Worm (Caenorhabditis elegans) whole organism, L2 larva: Measurements from ENCODE around the gene nspg-7.2.

Experiments
- C34F6.9 ChIP-seq: fragments of 150-350 bp; optimal IDR thresholded peaks from 2 replicates; lab custom pipeline; 2014; ENCODE audit warnings: missing biosample characterization, missing genetic modification characterization
- F13H6.1 ChIP-seq: sonication (generic microtip); optimal IDR thresholded peaks from 2 replicates; lab custom pipeline; 2016; ENCODE audit warnings: missing genetic modification characterization, missing compliant biosample characterization
- R02D3.7 ChIP-seq: fragments of 150-350 bp; optimal IDR thresholded peaks from 2 replicates; lab custom pipeline; 2014; ENCODE audit warnings: missing biosample characterization, missing genetic modification characterization
- Y55F3AM.14 ChIP-seq: fragments of 200-800 bp; sonication (Bioruptor generic); optimal IDR thresholded peaks from 2 replicates; lab custom pipeline; 2018; ENCODE audit warnings: mild to moderate bottlenecking, missing genetic modification characterization, missing compliant biosample characterization
- ZK546.5 ChIP-seq: sonication (generic microtip); optimal IDR thresholded peaks from 2 replicates; lab custom pipeline; 2017; ENCODE audit warnings: missing biosample characterization, missing genetic modification characterization
- alr-1 ChIP-seq: fragments of 150-350 bp; optimal IDR thresholded peaks from 2 replicates; lab custom pipeline; 2014; ENCODE audit warnings: missing biosample characterization, missing genetic modification characterization
- aly-2 ChIP-seq: fragments of 150-350 bp; optimal IDR thresholded peaks from 2 replicates; lab custom pipeline; 2014; ENCODE audit warnings: missing biosample characterization, missing genetic modification characterization
- ama-1 ChIP-seq: fragments of 150-350 bp; optimal IDR thresholded peaks from 2 replicates; lab custom pipeline; 2018; ENCODE audit warnings: inconsistent platforms
- blmp-1 ChIP-seq: sonication (generic microtip); optimal IDR thresholded peaks from 2 replicates; lab custom pipeline; 2017; ENCODE audit warnings: missing genetic modification characterization, mild to moderate bottlenecking, missing compliant biosample characterization, antibody characterized with exemption, moderate library complexity; ENCODE audit not compliant: insufficient read depth
- ceh-16 ChIP-seq: fragments of 150-350 bp; optimal IDR thresholded peaks from 2 replicates; lab custom pipeline; 2014; ENCODE audit warnings: missing biosample characterization, missing genetic modification characterization
- ceh-82 ChIP-seq: fragments of 150-350 bp; optimal IDR thresholded peaks from 2 replicates; lab custom pipeline; 2014; ENCODE audit warnings: missing biosample characterization, missing genetic modification characterization
- crh-2 ChIP-seq: sonication (generic microtip); optimal IDR thresholded peaks from 2 replicates; lab custom pipeline; 2017; ENCODE audit warnings: missing biosample characterization, missing genetic modification characterization
- dmd-4 ChIP-seq: sonication (generic microtip); optimal IDR thresholded peaks from 2 replicates; lab custom pipeline; 2017; ENCODE audit warnings: missing biosample characterization, missing genetic modification characterization
- egl-27 ChIP-seq: sonication (generic microtip); optimal IDR thresholded peaks from 3 replicates; lab custom pipeline; 2017; ENCODE audit warnings: missing biosample characterization, missing genetic modification reagents, missing genetic modification characterization
- elt-1 ChIP-seq: fragments of 150-350 bp; optimal IDR thresholded peaks from 2 replicates; lab custom pipeline; 2014; ENCODE audit warnings: missing biosample characterization, missing genetic modification characterization
- elt-3 ChIP-seq: sonication (generic microtip); optimal IDR thresholded peaks from 2 replicates; lab custom pipeline; 2017; ENCODE audit warnings: missing biosample characterization, missing genetic modification characterization
- fos-1 ChIP-seq: fragments of 150-350 bp; optimal IDR thresholded peaks from 2 replicates; lab custom pipeline; 2014; ENCODE audit warnings: missing biosample characterization, missing genetic modification characterization
- gmeb-1 ChIP-seq: fragments of 150-350 bp; optimal IDR thresholded peaks from 2 replicates; lab custom pipeline; 2014; ENCODE audit warnings: missing biosample characterization, missing genetic modification characterization
- lin-11 ChIP-seq: fragments of 150-350 bp; sonication (generic microtip); optimal IDR thresholded peaks from 2 replicates; lab custom pipeline; 2014; ENCODE audit warnings: missing biosample characterization, missing genetic modification characterization, inconsistent platforms, mixed read lengths
- lin-13 ChIP-seq: fragments of 150-350 bp; optimal IDR thresholded peaks from 2 replicates; lab custom pipeline; 2014; ENCODE audit warnings: missing biosample characterization, missing genetic modification reagents, missing genetic modification characterization
- lin-39 ChIP-seq: fragments of 150-350 bp; optimal IDR thresholded peaks from 2 replicates; lab custom pipeline; 2014; ENCODE audit warnings: missing biosample characterization, missing genetic modification reagents, missing genetic modification characterization
- lsy-2 ChIP-seq, 2 experiments: fragments of 150-350 bp in 1 of 2; sonication (generic microtip) in 1 of 2; optimal IDR thresholded peaks; 2 replicates each; lab custom pipeline; 2014 to 2017; ENCODE audit warnings: missing biosample characterization in 2 of 2, missing genetic modification characterization in 2 of 2
- mab-5 ChIP-seq: fragments of 150-350 bp; optimal IDR thresholded peaks from 2 replicates; lab custom pipeline; 2014; ENCODE audit warnings: missing biosample characterization, missing genetic modification characterization
- mbf-1 ChIP-seq: sonication (generic microtip); optimal IDR thresholded peaks from 2 replicates; lab custom pipeline; 2017; ENCODE audit warnings: missing biosample characterization, missing genetic modification characterization
- mdl-1 ChIP-seq, 2 experiments: fragments of 150-350 bp in 1 of 2; sonication (generic microtip) in 1 of 2; optimal IDR thresholded peaks; 2 replicates each; lab custom pipeline; 2017; ENCODE audit warnings: missing biosample characterization in 2 of 2, missing genetic modification characterization in 2 of 2
- nhr-10 ChIP-seq: sonication (generic microtip); optimal IDR thresholded peaks from 2 replicates; lab custom pipeline; 2017; ENCODE audit warnings: missing biosample characterization, missing genetic modification characterization
- nhr-11 ChIP-seq: fragments of 150-350 bp; optimal IDR thresholded peaks from 2 replicates; lab custom pipeline; 2014; ENCODE audit warnings: missing biosample characterization, missing genetic modification characterization
- nhr-129 ChIP-seq: fragments of 150-350 bp; optimal IDR thresholded peaks from 2 replicates; lab custom pipeline; 2014; ENCODE audit warnings: missing biosample characterization, missing genetic modification characterization
- nhr-21 ChIP-seq: fragments of 150-350 bp; optimal IDR thresholded peaks from 2 replicates; lab custom pipeline; 2014; ENCODE audit warnings: missing biosample characterization, missing genetic modification characterization
- nhr-23 ChIP-seq: fragments of 150-350 bp; optimal IDR thresholded peaks from 2 replicates; lab custom pipeline; 2014; ENCODE audit warnings: missing biosample characterization, missing genetic modification reagents, missing genetic modification characterization
- nhr-237 ChIP-seq: fragments of 150-350 bp; optimal IDR thresholded peaks from 2 replicates; lab custom pipeline; 2014; ENCODE audit warnings: missing biosample characterization, missing genetic modification characterization
- nhr-25 ChIP-seq: fragments of 150-350 bp; sonication (generic microtip); optimal IDR thresholded peaks from 3 replicates; lab custom pipeline; 2014; ENCODE audit warnings: missing biosample characterization, missing genetic modification characterization
- nhr-6 ChIP-seq: fragments of 150-350 bp; optimal IDR thresholded peaks from 2 replicates; lab custom pipeline; 2014; ENCODE audit warnings: missing biosample characterization, missing genetic modification characterization
- peb-1 ChIP-seq: fragments of 150-350 bp; optimal IDR thresholded peaks from 2 replicates; lab custom pipeline; 2014; ENCODE audit warnings: missing biosample characterization, missing genetic modification characterization
- sem-4 ChIP-seq: fragments of 150-350 bp; optimal IDR thresholded peaks from 2 replicates; lab custom pipeline; 2014; ENCODE audit warnings: missing biosample characterization, missing genetic modification reagents, missing genetic modification characterization
- skn-1 ChIP-seq: sonication (generic microtip); optimal IDR thresholded peaks from 2 replicates; lab custom pipeline; 2017; ENCODE audit warnings: missing biosample characterization, missing genetic modification characterization
- sma-3 ChIP-seq: sonication (generic microtip); optimal IDR thresholded peaks from 2 replicates; lab custom pipeline; 2016; ENCODE audit warnings: missing genetic modification reagents, missing genetic modification characterization, missing compliant biosample characterization
- sma-9 ChIP-seq, 2 experiments: fragments of 150-350 bp in 1 of 2; sonication (generic microtip) in 1 of 2; optimal IDR thresholded peaks; 2 replicates each; lab custom pipeline; 2014 to 2016; ENCODE audit warnings: missing genetic modification characterization in 2 of 2, mild to moderate bottlenecking in 1 of 2, missing biosample characterization in 1 of 2, missing compliant biosample characterization in 1 of 2, missing genetic modification reagents in 1 of 2, moderate library complexity in 1 of 2
- snpc-4 ChIP-seq: fragments of 150-350 bp; optimal IDR thresholded peaks from 2 replicates; lab custom pipeline; 2014; ENCODE audit warnings: missing biosample characterization, missing genetic modification characterization
- unc-39 ChIP-seq: fragments of 150-350 bp; optimal IDR thresholded peaks from 2 replicates; lab custom pipeline; 2014; ENCODE audit warnings: missing biosample characterization, missing genetic modification characterization
- unc-55 ChIP-seq: fragments of 150-350 bp; sonication (generic microtip); optimal IDR thresholded peaks from 3 replicates; lab custom pipeline; 2014; ENCODE audit warnings: missing biosample characterization, missing genetic modification reagents, missing genetic modification characterization
- unc-62 ChIP-seq: fragments of 150-350 bp; optimal IDR thresholded peaks from 2 replicates; lab custom pipeline; 2014; ENCODE audit warnings: missing biosample characterization, missing genetic modification reagents, missing genetic modification characterization
- zag-1 ChIP-seq: fragments of 150-350 bp; optimal IDR thresholded peaks from 2 replicates; lab custom pipeline; 2014; ENCODE audit warnings: missing biosample characterization, missing genetic modification characterization
- ztf-1 ChIP-seq: fragments of 200-800 bp; sonication (Bioruptor generic); conservative IDR thresholded peaks from 2 replicates; pipeline ENCODE4 v1.3.6; 2022; ENCODE audit warnings: missing genetic modification characterization, missing compliant biosample characterization
- ztf-11 ChIP-seq: sonication (generic microtip); optimal IDR thresholded peaks from 2 replicates; lab custom pipeline; 2017; ENCODE audit warnings: missing biosample characterization, missing genetic modification characterization
- ztf-4 ChIP-seq: fragments of 150-350 bp; optimal IDR thresholded peaks from 2 replicates; lab custom pipeline; 2014; ENCODE audit warnings: missing biosample characterization, missing genetic modification characterization

Gene nspg-7.2

ce11 chrIII:3220287-3220686 lies 37.9 kb downstream of the nspg-7.2 start:
- TF ChIP-seq lin-39 (tag; lab: Kevin White, UChicago) (no peak), nhr-129 (peak; percentile 39), sma-9 (GFP tag; optimal IDR thresholded peaks at IDR 0.05; lab: Kevin White, UChicago) (no peak), sma-9 (tag; optimal IDR thresholded peaks at IDR 0.05; lab: Kevin White, UChicago) (no peak), peb-1 (tag; lab: Kevin White, UChicago) (no peak), R02D3.7 (tag; lab: Kevin White, UChicago) (no peak), sem-4 (no peak), unc-55 (peak; percentile 72), C34F6.9 (tag; lab: Kevin White, UChicago) (peak; percentile 25), fos-1 (tag; lab: Kevin White, UChicago) (no peak), skn-1 (no peak), crh-2 (tag; lab: Kevin White, UChicago) (no peak), mdl-1 (tag; optimal IDR thresholded peaks at IDR 0.05; lab: Kevin White, UChicago) (peak in 1 of 2 experiments; percentile 21), ceh-16 (tag; lab: Kevin White, UChicago) (no peak), nhr-6 (tag; lab: Kevin White, UChicago) (no peak), lsy-2 (tag; optimal IDR thresholded peaks at IDR 0.05; lab: Kevin White, UChicago) (peak in 1 of 2 experiments; percentile 56), mbf-1 (tag; lab: Kevin White, UChicago) (no peak), ZK546.5 (tag; lab: Kevin White, UChicago) (no peak), elt-3 (tag; lab: Kevin White, UChicago) (no peak), ztf-1 (no peak), egl-27 (no peak), alr-1 (no peak), blmp-1 (tag; lab: Kevin White, UChicago) (no peak), sma-3 (GFP tag; lab: Kevin White, UChicago) (no peak), unc-62 (GFP tag; lab: Kevin White, UChicago) (no peak), nhr-25 (no peak), gmeb-1 (tag; lab: Kevin White, UChicago) (no peak), elt-1 (tag; lab: Kevin White, UChicago) (no peak), F13H6.1 (tag; lab: Kevin White, UChicago) (peak; percentile 47), ztf-11 (no peak), nhr-23 (tag; lab: Kevin White, UChicago) (no peak), ceh-82 (no peak), aly-2 (tag; lab: Kevin White, UChicago) (no peak), mab-5 (tag; lab: Kevin White, UChicago) (no peak), nhr-10 (tag; lab: Kevin White, UChicago) (no peak), unc-39 (tag; lab: Kevin White, UChicago) (no peak), dmd-4 (tag; lab: Kevin White, UChicago) (no peak), nhr-21 (tag; lab: Kevin White, UChicago) (no peak), zag-1 (peak; percentile 26), nhr-237 (tag; lab: Kevin White, UChicago) (no peak), ama-1 (lab: Kevin White, UChicago) (no peak), lin-13 (GFP tag; lab: Kevin White, UChicago) (peak; percentile 7)

ce11 chrIII:3219050-3219449 lies 39.2 kb downstream of the nspg-7.2 start, which contains the start of gene frm-8:
Gene frm-8, minus strand, starts transcription at chrIII:3219150.
- TF ChIP-seq lin-11 (tag; lab: Kevin White, UChicago): no peak
- no peak for TF ChIP-seq nhr-237 (tag; lab: Kevin White, UChicago)
- no peak for TF ChIP-seq Y55F3AM.14 (GFP tag; lab: Kevin White, UChicago)
- no peak for TF ChIP-seq elt-3 (tag; lab: Kevin White, UChicago)
- no peak for TF ChIP-seq nhr-11 (tag; lab: Kevin White, UChicago)
- no peak for TF ChIP-seq nhr-129
- no peak for TF ChIP-seq nhr-21 (tag; lab: Kevin White, UChicago)
- TF ChIP-seq ceh-16 (tag; lab: Kevin White, UChicago): no peak
- no peak for TF ChIP-seq unc-39 (tag; lab: Kevin White, UChicago)
- no peak for TF ChIP-seq dmd-4 (tag; lab: Kevin White, UChicago)
- TF ChIP-seq ztf-4 (tag; lab: Kevin White, UChicago): no peak
- no peak for TF ChIP-seq sma-9 (GFP tag; optimal IDR thresholded peaks at IDR 0.05; lab: Kevin White, UChicago)
- TF ChIP-seq sma-9 (tag; optimal IDR thresholded peaks at IDR 0.05; lab: Kevin White, UChicago): no peak
- TF ChIP-seq mdl-1 (tag; optimal IDR thresholded peaks at IDR 0.05; lab: Kevin White, UChicago): no peak
- no peak for TF ChIP-seq snpc-4 (tag; lab: Kevin White, UChicago)
- TF ChIP-seq lin-13 (GFP tag; lab: Kevin White, UChicago): no peak
- TF ChIP-seq unc-62 (GFP tag; lab: Kevin White, UChicago): no peak
- no peak for TF ChIP-seq blmp-1 (tag; lab: Kevin White, UChicago)
- no peak for TF ChIP-seq fos-1 (tag; lab: Kevin White, UChicago)
- no peak for TF ChIP-seq aly-2 (tag; lab: Kevin White, UChicago)
